Fruit fly (Drosophila melanogaster): ENCODE measurements around the gene Spn28F.

The Spn28F gene

dm6 chr2L:8211070-8211469 is 30.5 kb downstream of the Spn28F start, which contains the start of gene Ssb-c31a (continued):
- TF ChIP-seq Doc3 (GFP tag; IDR thresholded peaks at IDR 0.05; ENCODE audit: partially characterized antibody) (peak; percentile 87), CG9797 (GFP tag; optimal IDR thresholded peaks at IDR 0.05) (peak; percentile 15), crol (GFP tag; IDR thresholded peaks at IDR 0.05) (no peak), CG12071 (GFP tag; optimal IDR thresholded peaks at IDR 0.05) (no peak), unc-4 (GFP tag; IDR thresholded peaks at IDR 0.05; ENCODE audit: partially characterized antibody) (peak; percentile 80), CG7357 (GFP tag; IDR thresholded peaks at IDR 0.05) (no peak), CG12391 (tag; optimal IDR thresholded peaks at IDR 0.05) (peak; percentile 57), CG12236 (GFP tag; optimal IDR thresholded peaks at IDR 0.05) (no peak), CG9727 (GFP tag; optimal IDR thresholded peaks at IDR 0.05) (peak; percentile 45), CG15073 (GFP tag; optimal IDR thresholded peaks at IDR 0.05) (no peak), Nf-YC (tag; optimal IDR thresholded peaks at IDR 0.05) (peak; percentile 57), CG7928 (GFP tag; optimal IDR thresholded peaks at IDR 0.05) (no peak), CG8290 (GFP tag; optimal IDR thresholded peaks at IDR 0.05) (peak; percentile 71), CG8290 (tag; optimal IDR thresholded peaks at IDR 0.05) (peak; percentile 54 to 61), sens-2 (GFP tag; IDR thresholded peaks at IDR 0.05) (no peak), CG10565 (GFP tag; optimal IDR thresholded peaks at IDR 0.05) (no peak), CG3995 (GFP tag; optimal IDR thresholded peaks at IDR 0.05) (peak; percentile 46), CG15696 (tag; optimal IDR thresholded peaks at IDR 0.05) (peak; percentile 27), CG6689 (GFP tag; IDR thresholded peaks at IDR 0.05) (peak; percentile 45), otp (GFP tag; IDR thresholded peaks at IDR 0.05) (no peak), bbx (GFP tag; IDR thresholded peaks at IDR 0.05; ENCODE audit: partially characterized antibody) (peak; percentile 40; the same call in 1 of the 2 replicates), Sry-δ (GFP tag; optimal IDR thresholded peaks at IDR 0.05) (peak; percentile 84), CG14860 (GFP tag; IDR thresholded peaks at IDR 0.05; ENCODE audit: partially characterized antibody) (peak; percentile 47; the same call in 1 of the 3 replicates), CG15514 (GFP tag; optimal IDR thresholded peaks at IDR 0.05) (peak; percentile 50), hb (GFP tag; IDR thresholded peaks at IDR 0.05; ENCODE audit: partially characterized antibody) (peak; percentile 27; the same call in 1 of the 3 replicates), Taf1 (GFP tag; IDR thresholded peaks at IDR 0.05) (no peak), Mad (GFP tag; optimal IDR thresholded peaks at IDR 0.05) (peak; percentile 58), CG15479 (GFP tag; optimal IDR thresholded peaks at IDR 0.05) (peak; percentile 70), Blimp-1 (GFP tag; optimal IDR thresholded peaks at IDR 0.05) (peak; percentile 30), CG4360 (GFP tag; IDR thresholded peaks at IDR 0.05) (no peak), ftz-f1 (GFP tag; optimal IDR thresholded peaks at IDR 0.05) (no peak), bab2 (GFP tag; optimal IDR thresholded peaks at IDR 0.05) (peak; percentile 33), ranshi (GFP tag; IDR thresholded peaks at IDR 0.05) (0 out of 2 replicates have a peak, but pooled peaks have one; percentile 24), sug (tag; optimal IDR thresholded peaks at IDR 0.05) (peak; percentile 71), org-1 (GFP tag; optimal IDR thresholded peaks at IDR 0.05) (no peak), CG10366 (GFP tag; IDR thresholded peaks at IDR 0.05) (peak; percentile 30; the same call in 1 of the 2 replicates), CG13424 (tag; optimal IDR thresholded peaks at IDR 0.05) (peak; percentile 52), klu (GFP tag; IDR thresholded peaks at IDR 0.05) (no peak; the same call in 1 of the 2 replicates), Side (GFP tag; optimal IDR thresholded peaks at IDR 0.05) (peak; percentile 48), lab (GFP tag; optimal IDR thresholded peaks at IDR 0.05) (peak; percentile 48), Dll (GFP tag; IDR thresholded peaks at IDR 0.05; ENCODE audit: partially characterized antibody) (peak; percentile 89), vvl (GFP tag; IDR thresholded peaks at IDR 0.05) (no peak; the same call in 1 of the 2 replicates), CG11093 (GFP tag; IDR thresholded peaks at IDR 0.05) (no peak), Dref (GFP tag; IDR thresholded peaks at IDR 0.05) (peak; percentile 62), CG10979 (tag; optimal IDR thresholded peaks at IDR 0.05) (peak; percentile 32), dm (GFP tag; optimal IDR thresholded peaks at IDR 0.05) (peak; percentile 20), CG7556 (GFP tag; optimal IDR thresholded peaks at IDR 0.05) (peak; percentile 55), crp (GFP tag; optimal IDR thresholded peaks at IDR 0.05) (peak in 1 of 2 experiments; percentile 60), NC2β (GFP tag; optimal IDR thresholded peaks at IDR 0.05) (peak; percentile 27), CG2199 (GFP tag; IDR thresholded peaks at IDR 0.05) (no peak), Tbp (GFP tag; optimal IDR thresholded peaks at IDR 0.05) (no peak)
